Fruit fly (Drosophila melanogaster) whole organism, embryonic: Measurements from ENCODE around the gene CG12096.

ENCODE experiments used
- CG10209 ChIP-seq: fragments of 200-800 bp; sonication (Bioruptor generic); optimal IDR thresholded peaks from 3 replicates; lab custom pipeline; 2017; ENCODE audit warnings: missing biosample characterization, mild to moderate bottlenecking, missing genetic modification characterization, missing genetic modification reagents
- CG10462 ChIP-seq: fragments of 200-800 bp; sonication (Bioruptor generic); optimal IDR thresholded peaks from 2 replicates; lab custom pipeline; 2016; ENCODE audit warnings: missing biosample characterization, missing genetic modification characterization
- CG12104 ChIP-seq: fragments of 200-800 bp; sonication (Bioruptor generic); optimal IDR thresholded peaks from 3 replicates; lab custom pipeline; 2016; ENCODE audit warnings: missing biosample characterization, missing genetic modification characterization
- CG12219 ChIP-seq: fragments of 200-800 bp; sonication (Bioruptor generic); optimal IDR thresholded peaks from 3 replicates; lab custom pipeline; 2018; ENCODE audit warnings: missing biosample characterization, mild to moderate bottlenecking, missing genetic modification characterization
- CG13123 ChIP-seq: fragments of 200-800 bp; sonication (Bioruptor generic); optimal IDR thresholded peaks from 2 replicates; lab custom pipeline; 2016; ENCODE audit warnings: missing biosample characterization, missing genetic modification characterization
- CG13296 ChIP-seq: fragments of 200-800 bp; sonication (Bioruptor generic); optimal IDR thresholded peaks from 3 replicates; lab custom pipeline; 2018; ENCODE audit warnings: missing biosample characterization, mild to moderate bottlenecking, missing genetic modification characterization
- CG13894 ChIP-seq: fragments of 200-800 bp; sonication (Bioruptor generic); optimal IDR thresholded peaks from 3 replicates; lab custom pipeline; 2018; ENCODE audit warnings: missing biosample characterization, mild to moderate bottlenecking, missing genetic modification characterization, moderate library complexity
- CG14667 ChIP-seq: fragments of 200-800 bp; sonication (Bioruptor generic); IDR thresholded peaks from 2 replicates; pipeline ENCODE4 v1.3.6; 2022; ENCODE audit warnings: missing biosample characterization, missing genetic modification characterization
- CG14860 ChIP-seq: fragments of 200-800 bp; sonication (Bioruptor generic); IDR thresholded peaks from 3 replicates; pipeline ENCODE4 v1.3.6; 2022; ENCODE audit warnings: missing biosample characterization, missing genetic modification characterization; ENCODE audit not compliant: partially characterized antibody
- CG1647 ChIP-seq: fragments of 200-800 bp; sonication (Bioruptor generic); optimal IDR thresholded peaks from 3 replicates; lab custom pipeline; 2016; ENCODE audit warnings: missing biosample characterization, missing genetic modification characterization
- CG17802 ChIP-seq: fragments of 200-800 bp; sonication (Bioruptor generic); optimal IDR thresholded peaks from 2 replicates; lab custom pipeline; 2018; ENCODE audit warnings: missing biosample characterization, mild to moderate bottlenecking, missing genetic modification characterization, moderate library complexity
- CG18599 ChIP-seq: fragments of 200-800 bp; sonication (Bioruptor generic); optimal IDR thresholded peaks from 3 replicates; lab custom pipeline; 2017; ENCODE audit warnings: missing biosample characterization, missing genetic modification characterization, mild to moderate bottlenecking, moderate library complexity, missing genetic modification reagents
- CG31365 ChIP-seq: fragments of 200-800 bp; sonication (Bioruptor generic); optimal IDR thresholded peaks from 2 replicates; lab custom pipeline; 2018; ENCODE audit warnings: missing biosample characterization, mild to moderate bottlenecking, missing genetic modification characterization
- CG31388 ChIP-seq: fragments of 200-800 bp; sonication (Bioruptor generic); optimal IDR thresholded peaks from 2 replicates; lab custom pipeline; 2016; ENCODE audit warnings: missing biosample characterization, missing genetic modification characterization
- CG4424 ChIP-seq: fragments of 200-800 bp; sonication (Bioruptor generic); optimal IDR thresholded peaks from 3 replicates; lab custom pipeline; 2016; ENCODE audit warnings: missing biosample characterization, missing genetic modification characterization
- CG4854 ChIP-seq: fragments of 200-800 bp; sonication (Bioruptor generic); optimal IDR thresholded peaks from 2 replicates; lab custom pipeline; 2016; ENCODE audit warnings: missing biosample characterization, missing genetic modification characterization, inconsistent platforms
- CG9215 ChIP-seq: fragments of 200-800 bp; sonication (Bioruptor generic); IDR thresholded peaks from 2 replicates; pipeline ENCODE4 v1.3.6; 2022; ENCODE audit warnings: missing biosample characterization, missing genetic modification characterization
- CG9727 ChIP-seq: fragments of 200-800 bp; sonication (Bioruptor generic); optimal IDR thresholded peaks from 3 replicates; lab custom pipeline; 2017; ENCODE audit warnings: missing biosample characterization, mild to moderate bottlenecking, missing genetic modification characterization
- CG9797 ChIP-seq: fragments of 200-800 bp; sonication (Bioruptor generic); optimal IDR thresholded peaks from 3 replicates; lab custom pipeline; 2018; ENCODE audit warnings: missing biosample characterization, mild to moderate bottlenecking, missing genetic modification characterization
- CG9876 ChIP-seq: fragments of 200-800 bp; sonication (Bioruptor generic); optimal IDR thresholded peaks from 2 replicates; lab custom pipeline; 2016; ENCODE audit warnings: missing biosample characterization, missing genetic modification characterization
- CG9932 ChIP-seq: fragments of 200-800 bp; sonication (Bioruptor generic); IDR thresholded peaks from 2 replicates; pipeline ENCODE4 v1.3.6; 2022; ENCODE audit warnings: missing biosample characterization, missing genetic modification characterization
- CrebB ChIP-seq: fragments of 200-800 bp; sonication (Bioruptor generic); optimal IDR thresholded peaks from 3 replicates; lab custom pipeline; 2018; ENCODE audit warnings: missing biosample characterization, mild to moderate bottlenecking, missing genetic modification characterization
- HLH54F ChIP-seq: fragments of 200-800 bp; sonication (Bioruptor generic); optimal IDR thresholded peaks from 3 replicates; lab custom pipeline; 2016; ENCODE audit warnings: missing biosample characterization, missing genetic modification characterization
- MESR4 ChIP-seq: fragments of 200-800 bp; sonication (Bioruptor generic); optimal IDR thresholded peaks from 2 replicates; lab custom pipeline; 2018; ENCODE audit warnings: missing biosample characterization, mild to moderate bottlenecking, missing genetic modification characterization, moderate library complexity
- NC2α ChIP-seq: fragments of 200-800 bp; sonication (Bioruptor generic); optimal IDR thresholded peaks from 2 replicates; lab custom pipeline; 2016; ENCODE audit warnings: missing biosample characterization, missing genetic modification characterization
- Neu2 ChIP-seq: fragments of 200-800 bp; sonication (Bioruptor generic); optimal IDR thresholded peaks from 3 replicates; lab custom pipeline; 2016; ENCODE audit warnings: missing biosample characterization, missing genetic modification characterization, borderline replicate concordance
- Nf-YB ChIP-seq: fragments of 200-800 bp; sonication (Bioruptor generic); optimal IDR thresholded peaks from 3 replicates; lab custom pipeline; 2019; ENCODE audit warnings: missing biosample characterization, mild to moderate bottlenecking, missing genetic modification characterization, moderate library complexity
- Oli ChIP-seq: fragments of 200-800 bp; sonication (Bioruptor generic); optimal IDR thresholded peaks from 2 replicates; lab custom pipeline; 2018; ENCODE audit warnings: missing biosample characterization, mild to moderate bottlenecking, missing genetic modification characterization, moderate library complexity
- Scr ChIP-seq: fragments of 200-800 bp; sonication (Bioruptor generic); IDR thresholded peaks from 2 replicates; pipeline ENCODE4 v1.3.6; 2022; ENCODE audit warnings: missing biosample characterization, missing genetic modification characterization; ENCODE audit not compliant: partially characterized antibody
- Tbp ChIP-seq: fragments of >200 bp; optimal IDR thresholded peaks from 2 replicates; lab custom pipeline; 2018; ENCODE audit warnings: missing biosample characterization, missing genetic modification characterization
- ash1 ChIP-seq: fragments of 200-800 bp; sonication (Bioruptor generic); optimal IDR thresholded peaks from 2 replicates; lab custom pipeline; 2018; ENCODE audit warnings: missing biosample characterization, mild to moderate bottlenecking, missing genetic modification characterization
- az2 ChIP-seq: fragments of 200-800 bp; sonication (Bioruptor generic); optimal IDR thresholded peaks from 3 replicates; lab custom pipeline; 2016; ENCODE audit warnings: missing biosample characterization, missing genetic modification characterization
- bcd ChIP-seq: fragments of 200-800 bp; sonication (Bioruptor generic); optimal IDR thresholded peaks from 2 replicates; lab custom pipeline; 2017; ENCODE audit warnings: missing biosample characterization, mild to moderate bottlenecking, missing genetic modification characterization
- dan ChIP-seq: fragments of 200-800 bp; sonication (Bioruptor generic); IDR thresholded peaks from 2 replicates; pipeline ENCODE4 v1.3.6; 2022; ENCODE audit warnings: missing biosample characterization, missing genetic modification characterization
- ewg ChIP-seq: fragments of 200-800 bp; sonication (Bioruptor generic); optimal IDR thresholded peaks from 3 replicates; lab custom pipeline; 2017; ENCODE audit warnings: mild to moderate bottlenecking, missing biosample characterization, missing genetic modification reagents, missing genetic modification characterization
- fru ChIP-seq: fragments of >200 bp; optimal IDR thresholded peaks from 2 replicates; lab custom pipeline; 2017
- gfzf ChIP-seq: fragments of 200-800 bp; sonication (Bioruptor generic); optimal IDR thresholded peaks from 2 replicates; lab custom pipeline; 2016; ENCODE audit warnings: missing biosample characterization, mild to moderate bottlenecking, missing genetic modification characterization, moderate library complexity
- gro ChIP-seq: fragments of 200-800 bp; sonication (Bioruptor generic); optimal IDR thresholded peaks from 2 replicates; lab custom pipeline; 2016; ENCODE audit warnings: missing biosample characterization, missing genetic modification characterization
- lola ChIP-seq, 3 experiments: fragments of >200 bp in 2 of 3; fragments of 200-800 bp in 1 of 3; sonication (Bioruptor generic) in 1 of 3; optimal IDR thresholded peaks; 2 replicates each; lab custom pipeline; 2017 to 2019; ENCODE audit warnings: missing biosample characterization in 3 of 3, missing genetic modification characterization in 3 of 3, mild to moderate bottlenecking in 1 of 3, moderate library complexity in 1 of 3
- nom ChIP-seq: fragments of 200-800 bp; sonication (Bioruptor generic); optimal IDR thresholded peaks from 2 replicates; lab custom pipeline; 2017; ENCODE audit warnings: missing biosample characterization, missing genetic modification characterization, mild to moderate bottlenecking, moderate library complexity, missing genetic modification reagents
- pan ChIP-seq, 4 experiments: fragments of >200 bp in 3 of 4; fragments of 200-800 bp in 1 of 4; sonication (Bioruptor generic) in 1 of 4; optimal IDR thresholded peaks in 3 of 4; IDR thresholded peaks in 1 of 4; 2 replicates each; pipeline versions ENCODE4 v1.3.6 to Lab custom; 2017 to 2022; ENCODE audit warnings: missing biosample characterization in 2 of 4, missing genetic modification characterization in 2 of 4, mixed read lengths in 1 of 4
- ranshi ChIP-seq: fragments of 200-800 bp; sonication (Bioruptor generic); IDR thresholded peaks from 2 replicates; pipeline ENCODE4 v1.3.6; 2022; ENCODE audit warnings: missing biosample characterization, missing genetic modification characterization
- sd ChIP-seq: fragments of 200-800 bp; sonication (Bioruptor generic); optimal IDR thresholded peaks from 3 replicates; lab custom pipeline; 2018; ENCODE audit warnings: missing biosample characterization, mild to moderate bottlenecking, missing genetic modification characterization, moderate library complexity
- tgo ChIP-seq: fragments of 200-800 bp; sonication (Bioruptor generic); IDR thresholded peaks from 3 replicates; pipeline ENCODE4 v1.3.6; 2022; ENCODE audit warnings: missing biosample characterization, missing genetic modification characterization
- tna ChIP-seq: fragments of 200-800 bp; sonication (Bioruptor generic); IDR thresholded peaks from 2 replicates; pipeline ENCODE4 v1.3.6; 2022; ENCODE audit warnings: missing biosample characterization, missing genetic modification characterization; ENCODE audit not compliant: partially characterized antibody
- yki ChIP-seq: fragments of >200 bp; optimal IDR thresholded peaks from 3 replicates; lab custom pipeline; 2018
- z ChIP-seq: fragments of 200-800 bp; sonication (Bioruptor generic); IDR thresholded peaks from 3 replicates; pipeline ENCODE4 v1.3.6; 2022; ENCODE audit warnings: missing biosample characterization, missing genetic modification characterization
- zen2 ChIP-seq: fragments of 200-800 bp; sonication (Bioruptor generic); IDR thresholded peaks from 3 replicates; pipeline ENCODE4 v1.3.6; 2022; ENCODE audit warnings: missing biosample characterization, missing genetic modification characterization; ENCODE audit not compliant: partially characterized antibody
- zfh1 ChIP-seq: fragments of 200-800 bp; sonication (Bioruptor generic); IDR thresholded peaks from 3 replicates; pipeline ENCODE4 v1.3.6; 2022; ENCODE audit warnings: missing biosample characterization, missing genetic modification characterization

The CG12096 gene

DNA sequence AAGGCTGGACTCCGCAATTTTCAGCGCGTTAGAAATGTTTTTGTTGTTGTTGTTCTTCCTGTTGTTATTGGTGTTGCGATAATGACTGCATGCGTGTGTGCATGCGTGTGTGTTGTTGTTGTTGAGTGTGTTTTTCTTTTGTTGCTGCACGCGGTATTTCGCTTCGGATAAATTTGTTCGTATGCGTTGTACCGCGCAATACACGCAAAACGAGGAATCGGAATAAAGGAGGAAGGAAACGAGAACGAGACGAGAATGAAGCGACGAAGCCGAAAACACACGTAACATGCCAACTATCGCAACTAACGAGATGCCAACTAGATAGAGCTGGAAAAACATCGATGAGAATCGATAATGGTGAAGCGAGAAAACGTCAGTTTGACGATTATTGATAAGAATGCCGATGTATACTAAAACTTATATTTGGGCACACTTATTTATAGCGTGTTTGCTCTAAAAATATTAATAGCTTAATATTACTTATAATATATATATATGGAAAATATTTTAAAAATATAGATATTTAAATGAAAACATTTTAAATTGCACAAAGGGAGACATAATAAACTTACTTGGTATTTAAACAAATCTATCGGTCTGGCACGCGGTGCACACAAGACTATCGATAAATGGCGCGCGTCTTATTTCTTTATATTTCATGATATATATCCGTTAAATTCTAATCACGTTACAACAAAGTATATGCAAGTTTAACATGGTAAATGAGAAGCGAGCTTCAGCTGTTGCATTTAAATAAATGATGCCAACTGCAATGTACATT is 52.1 kb downstream of the CG12096 start, which contains the start of gene sno (continued):
- no peak for TF ChIP-seq CG10209 (GFP tag; lab: Kevin White, UChicago)
- no peak for TF ChIP-seq Nf-YB (GFP tag; lab: Kevin White, UChicago)
- TF ChIP-seq CG12104 (GFP tag; lab: Kevin White, UChicago): no peak
- no peak for TF ChIP-seq CG12219 (GFP tag; lab: Kevin White, UChicago)
- no peak for TF ChIP-seq HLH54F
- TF ChIP-seq lola (GFP tag; optimal IDR thresholded peaks at IDR 0.05; lab: Kevin White, UChicago): no peak
- TF ChIP-seq CrebB (tag; lab: Kevin White, UChicago): peak; percentile 3
- peak; percentile 10 for TF ChIP-seq ewg (GFP tag; lab: Kevin White, UChicago)
- TF ChIP-seq Neu2 (GFP tag; lab: Kevin White, UChicago): no peak
- no peak for TF ChIP-seq z
- TF ChIP-seq MESR4 (GFP tag; lab: Kevin White, UChicago): peak; percentile 77
- no peak for TF ChIP-seq zfh1
- no peak for TF ChIP-seq gro
- TF ChIP-seq CG10462 (GFP tag; lab: Kevin White, UChicago): no peak
- no peak for TF ChIP-seq bcd
- no peak for TF ChIP-seq az2 (GFP tag; lab: Kevin White, UChicago)
- TF ChIP-seq CG13894 (tag; lab: Kevin White, UChicago): no peak
- TF ChIP-seq tna (GFP tag; lab: Robert Waterston, UW): peak; percentile 67
- TF ChIP-seq CG9932 (GFP tag; lab: Robert Waterston, UW): peak; percentile 52
- peak; percentile 64; the same call in 1 of the 3 replicates for TF ChIP-seq zen2 (GFP tag; lab: Robert Waterston, UW)
- TF ChIP-seq CG1647 (GFP tag; lab: Kevin White, UChicago): no peak
- peak; percentile 3 for TF ChIP-seq sd
- TF ChIP-seq pan (optimal IDR thresholded peaks at IDR 0.05; lab: Kevin White, UChicago): no peak
- no peak for TF ChIP-seq pan (GFP tag; optimal IDR thresholded peaks at IDR 0.05 in 1 of 2, IDR thresholded peaks at IDR 0.05 in 1 of 2)
- TF ChIP-seq CG14667: no peak
- no peak for TF ChIP-seq dan
- peak; percentile 82 for TF ChIP-seq CG14860 (GFP tag; lab: Robert Waterston, UW)
- no peak for TF ChIP-seq CG13296
- TF ChIP-seq CG13123 (GFP tag; lab: Kevin White, UChicago): no peak
- no peak for TF ChIP-seq NC2α (GFP tag; lab: Kevin White, UChicago)
- no peak for TF ChIP-seq nom
- TF ChIP-seq CG4854: no peak
- no peak for TF ChIP-seq CG9215 (GFP tag; lab: Robert Waterston, UW)
- TF ChIP-seq ash1: no peak
- no peak for TF ChIP-seq ranshi (GFP tag; lab: Robert Waterston, UW)
- peak; percentile 26 for TF ChIP-seq CG9797
- TF ChIP-seq Scr (GFP tag; lab: Robert Waterston, UW): peak; percentile 87
- no peak for TF ChIP-seq Oli (tag; lab: Kevin White, UChicago)
- no peak for TF ChIP-seq CG31365 (tag; lab: Kevin White, UChicago)
- no peak for TF ChIP-seq yki (lab: Kevin White, UChicago)
- TF ChIP-seq Tbp: no peak
- TF ChIP-seq CG9727 (GFP tag; lab: Kevin White, UChicago): no peak
- no peak for TF ChIP-seq CG17802 (tag; lab: Kevin White, UChicago)
- TF ChIP-seq fru (lab: Kevin White, UChicago): no peak
- no peak for TF ChIP-seq CG18599 (GFP tag; lab: Kevin White, UChicago)
- TF ChIP-seq CG31388: no peak
- no peak for TF ChIP-seq tgo (GFP tag; lab: Robert Waterston, UW)
- TF ChIP-seq CG9876: no peak
- TF ChIP-seq CG4424 (GFP tag; lab: Kevin White, UChicago): no peak
- peak; percentile 33 for TF ChIP-seq gfzf (GFP tag; lab: Kevin White, UChicago)
